Worm (Caenorhabditis elegans) whole organism, young adult: Measurements from ENCODE around the gene ZK1073.2.
A peak's percentile ranks its signal among the peaks of the same experiment; 100 is the strongest.

Experiments used
- B0261.1 ChIP-seq: sonication (generic microtip); optimal IDR thresholded peaks from 2 replicates; lab custom pipeline; 2016; ENCODE audit warnings: mild to moderate bottlenecking, missing genetic modification characterization, moderate library complexity, missing compliant biosample characterization
- F39B2.1 ChIP-seq: fragments of 200-800 bp; sonication (Bioruptor generic); IDR thresholded peaks from 2 replicates; pipeline ENCODE4 v1.3.6; 2022; ENCODE audit warnings: missing genetic modification reagents, missing genetic modification characterization, missing compliant biosample characterization
- F57A8.1 ChIP-seq: fragments of 200-800 bp; sonication (Bioruptor generic); optimal IDR thresholded peaks from 2 replicates; lab custom pipeline; 2018; ENCODE audit warnings: mild to moderate bottlenecking, missing genetic modification characterization, moderate library complexity, missing compliant biosample characterization
- K11D2.4 ChIP-seq: fragments of 200-800 bp; sonication (Bioruptor generic); IDR thresholded peaks from 2 replicates; pipeline ENCODE4 v1.3.6; 2022; ENCODE audit warnings: missing genetic modification reagents, missing genetic modification characterization, missing compliant biosample characterization
- T07F8.4 ChIP-seq: sonication (generic microtip); optimal IDR thresholded peaks from 2 replicates; lab custom pipeline; 2016; ENCODE audit warnings: mild to moderate bottlenecking, missing genetic modification characterization, moderate library complexity, missing compliant biosample characterization
- Y53F4B.3 ChIP-seq: fragments of 200-800 bp; sonication (Bioruptor generic); IDR thresholded peaks from 2 replicates; pipeline ENCODE4 v1.3.6; 2022; ENCODE audit warnings: missing genetic modification reagents, missing genetic modification characterization, missing compliant biosample characterization
- Y56A3A.18 ChIP-seq: fragments of 200-800 bp; sonication (Bioruptor generic); IDR thresholded peaks from 2 replicates; pipeline ENCODE4 v1.3.6; 2022; ENCODE audit warnings: missing genetic modification reagents, missing genetic modification characterization, missing compliant biosample characterization
- Y67H2A.10 ChIP-seq: fragments of 200-800 bp; sonication (Bioruptor generic); conservative IDR thresholded peaks from 2 replicates; pipeline ENCODE4 v1.3.6; 2022; ENCODE audit warnings: missing genetic modification reagents, missing genetic modification characterization, missing compliant biosample characterization
- Y95B8A.8 ChIP-seq: fragments of 200-800 bp; sonication (Bioruptor generic); IDR thresholded peaks from 2 replicates; pipeline ENCODE4 v1.3.6; 2022; ENCODE audit warnings: missing genetic modification reagents, missing genetic modification characterization, missing compliant biosample characterization
- ZK185.1 ChIP-seq: sonication (generic microtip); optimal IDR thresholded peaks from 2 replicates; lab custom pipeline; 2016; ENCODE audit warnings: mild to moderate bottlenecking, missing genetic modification characterization, missing compliant biosample characterization; ENCODE audit not compliant: poor library complexity, severe bottlenecking
- akir-1 ChIP-seq: fragments of 200-800 bp; sonication (Bioruptor generic); optimal IDR thresholded peaks from 2 replicates; lab custom pipeline; 2018; ENCODE audit warnings: mild to moderate bottlenecking, missing genetic modification characterization, moderate library complexity, missing compliant biosample characterization
- ama-1 ChIP-seq, 3 experiments: fragments of 150-350 bp in 1 of 3; sonication (generic microtip) in 2 of 3; optimal IDR thresholded peaks; 2 replicates each; lab custom pipeline; 2014 to 2018; ENCODE audit warnings: missing biosample characterization in 2 of 3, missing genetic modification characterization in 2 of 3, missing genetic modification reagents in 2 of 3
- ccch-3 ChIP-seq: fragments of 200-800 bp; sonication (Bioruptor generic); optimal IDR thresholded peaks from 2 replicates; lab custom pipeline; 2018; ENCODE audit warnings: mild to moderate bottlenecking, missing genetic modification characterization, missing compliant biosample characterization
- cebp-1 ChIP-seq, 2 experiments: fragments of 200-800 bp in 1 of 2; sonication (Bioruptor generic) in 1 of 2; sonication (generic microtip) in 1 of 2; IDR thresholded peaks in 1 of 2; optimal IDR thresholded peaks in 1 of 2; 2 replicates each; pipeline versions ENCODE4 v1.3.6 to Lab custom; 2017 to 2022; ENCODE audit warnings: missing compliant biosample characterization in 2 of 2, missing genetic modification characterization in 2 of 2, mild to moderate bottlenecking in 1 of 2, missing genetic modification reagents in 1 of 2, moderate library complexity in 1 of 2
- cebp-2 ChIP-seq: fragments of 200-800 bp; sonication (Bioruptor generic); IDR thresholded peaks from 2 replicates; pipeline ENCODE4 v1.3.6; 2022; ENCODE audit warnings: missing genetic modification characterization, missing compliant biosample characterization
- ceh-100 ChIP-seq: fragments of 200-800 bp; sonication (Bioruptor generic); IDR thresholded peaks from 2 replicates; pipeline ENCODE4 v1.3.6; 2022; ENCODE audit warnings: missing genetic modification reagents, missing genetic modification characterization, missing compliant biosample characterization
- ceh-58 ChIP-seq: fragments of 200-800 bp; sonication (Bioruptor generic); IDR thresholded peaks from 2 replicates; pipeline ENCODE4 v1.3.6; 2022; ENCODE audit warnings: missing genetic modification characterization, missing compliant biosample characterization
- ceh-79 ChIP-seq: sonication (generic microtip); optimal IDR thresholded peaks from 2 replicates; lab custom pipeline; 2017; ENCODE audit warnings: mild to moderate bottlenecking, missing genetic modification characterization, missing compliant biosample characterization
- chd-7 ChIP-seq: sonication (generic microtip); optimal IDR thresholded peaks from 2 replicates; lab custom pipeline; 2016; ENCODE audit warnings: mild to moderate bottlenecking, missing genetic modification characterization, moderate library complexity, missing compliant biosample characterization
- die-1 ChIP-seq: sonication (generic microtip); optimal IDR thresholded peaks from 2 replicates; lab custom pipeline; 2016; ENCODE audit warnings: missing genotype, mild to moderate bottlenecking, missing genetic modification characterization, missing compliant biosample characterization
- dox-1 ChIP-seq: fragments of 200-800 bp; sonication (Bioruptor generic); IDR thresholded peaks from 2 replicates; pipeline ENCODE4 v1.3.6; 2022; ENCODE audit warnings: missing genetic modification reagents, missing genetic modification characterization, missing compliant biosample characterization
- efl-1 ChIP-seq: fragments of 150-350 bp; optimal IDR thresholded peaks from 2 replicates; lab custom pipeline; 2014; ENCODE audit warnings: missing biosample characterization, missing genetic modification reagents, missing genetic modification characterization
- hlh-26 ChIP-seq: fragments of 200-800 bp; sonication (Bioruptor generic); conservative IDR thresholded peaks from 2 replicates; pipeline ENCODE4 v1.3.6; 2022; ENCODE audit warnings: missing genetic modification reagents, missing genetic modification characterization, missing compliant biosample characterization
- hrde-1 ChIP-seq: sonication (generic microtip); optimal IDR thresholded peaks from 2 replicates; lab custom pipeline; 2016; ENCODE audit warnings: missing genetic modification characterization, mild to moderate bottlenecking, missing compliant biosample characterization, moderate library complexity, missing genotype, missing genetic modification reagents, borderline replicate concordance
- lag-1 ChIP-seq: fragments of 200-800 bp; sonication (Bioruptor generic); IDR thresholded peaks from 2 replicates; pipeline ENCODE4 v1.3.6; 2022; ENCODE audit warnings: missing genetic modification reagents, missing genetic modification characterization, missing compliant biosample characterization
- let-526 ChIP-seq: fragments of 200-800 bp; sonication (Bioruptor generic); IDR thresholded peaks from 2 replicates; pipeline ENCODE4 v1.3.6; 2022; ENCODE audit warnings: missing genetic modification reagents, missing genetic modification characterization, missing compliant biosample characterization
- lin-26 ChIP-seq: fragments of 200-800 bp; sonication (Bioruptor generic); IDR thresholded peaks from 2 replicates; pipeline ENCODE4 v1.3.6; 2022; ENCODE audit warnings: missing genetic modification reagents, missing genetic modification characterization, missing compliant biosample characterization
- lin-35 ChIP-seq, 3 experiments: fragments of 150-350 bp in 2 of 3; sonication (generic microtip) in 1 of 3; optimal IDR thresholded peaks; 2 replicates each; lab custom pipeline; 2014 to 2018; ENCODE audit warnings: missing biosample characterization in 3 of 3, missing genetic modification characterization in 3 of 3, missing genetic modification reagents in 3 of 3
- lir-1 ChIP-seq: fragments of 200-800 bp; sonication (Bioruptor generic); conservative IDR thresholded peaks from 2 replicates; pipeline ENCODE4 v1.3.6; 2022; ENCODE audit warnings: missing genetic modification reagents, missing genetic modification characterization, missing compliant biosample characterization
- lsl-1 ChIP-seq: fragments of 200-800 bp; sonication (Bioruptor generic); optimal IDR thresholded peaks from 2 replicates; lab custom pipeline; 2018; ENCODE audit warnings: mild to moderate bottlenecking, missing genetic modification characterization, moderate library complexity, missing compliant biosample characterization
- madf-10 ChIP-seq: sonication (generic microtip); optimal IDR thresholded peaks from 2 replicates; lab custom pipeline; 2016; ENCODE audit warnings: mild to moderate bottlenecking, missing genetic modification characterization, missing compliant biosample characterization
- madf-6 ChIP-seq: fragments of 200-800 bp; sonication (Bioruptor generic); IDR thresholded peaks from 2 replicates; pipeline ENCODE4 v1.3.6; 2022; ENCODE audit warnings: missing genetic modification reagents, missing genetic modification characterization, missing compliant biosample characterization
- madf-8 ChIP-seq: fragments of 200-800 bp; sonication (Bioruptor generic); conservative IDR thresholded peaks from 2 replicates; pipeline ENCODE4 v1.3.6; 2022; ENCODE audit warnings: missing genetic modification reagents, missing genetic modification characterization, missing compliant biosample characterization
- mel-28 ChIP-seq: sonication (generic microtip); optimal IDR thresholded peaks from 2 replicates; lab custom pipeline; 2016; ENCODE audit warnings: borderline replicate concordance, mild to moderate bottlenecking, missing genetic modification characterization, missing compliant biosample characterization
- mes-4 ChIP-seq: sonication (generic microtip); optimal IDR thresholded peaks from 2 replicates; lab custom pipeline; 2016; ENCODE audit warnings: missing genotype, missing genetic modification characterization, missing compliant biosample characterization
- nfya-1 ChIP-seq: sonication (generic microtip); optimal IDR thresholded peaks from 2 replicates; lab custom pipeline; 2017; ENCODE audit warnings: antibody characterized with exemption, missing compliant biosample characterization, missing genetic modification characterization, borderline replicate concordance; ENCODE audit not compliant: insufficient read depth
- nfya-2 ChIP-seq: fragments of 200-800 bp; sonication (Bioruptor generic); IDR thresholded peaks from 2 replicates; pipeline ENCODE4 v1.3.6; 2022; ENCODE audit warnings: missing genetic modification reagents, missing genetic modification characterization, missing compliant biosample characterization
- nhr-27 ChIP-seq: fragments of 200-800 bp; sonication (Bioruptor generic); optimal IDR thresholded peaks from 2 replicates; lab custom pipeline; 2018; ENCODE audit warnings: mild to moderate bottlenecking, missing genetic modification characterization, moderate library complexity, missing compliant biosample characterization
- nhr-80 ChIP-seq: sonication (generic microtip); optimal IDR thresholded peaks from 2 replicates; lab custom pipeline; 2016; ENCODE audit warnings: missing genetic modification characterization, missing compliant biosample characterization
- pbrm-1 ChIP-seq: fragments of 200-800 bp; sonication (Bioruptor generic); IDR thresholded peaks from 2 replicates; pipeline ENCODE4 v1.3.6; 2022; ENCODE audit warnings: missing genetic modification reagents, missing genetic modification characterization, missing compliant biosample characterization
- snpc-4 ChIP-seq, 5 experiments: fragments of 150-350 bp in 1 of 5; sonication (generic microtip) in 4 of 5; optimal IDR thresholded peaks; 2 replicates each; lab custom pipeline; 2014 to 2018; ENCODE audit warnings: missing genetic modification characterization in 5 of 5, missing biosample characterization in 3 of 5, antibody characterized with exemption in 2 of 5, mild to moderate bottlenecking in 2 of 5, missing compliant biosample characterization in 2 of 5, missing genotype in 2 of 5, moderate library complexity in 2 of 5, missing genetic modification reagents in 1 of 5
- sptf-2 ChIP-seq: fragments of 200-800 bp; sonication (Bioruptor generic); optimal IDR thresholded peaks from 2 replicates; lab custom pipeline; 2018; ENCODE audit warnings: mild to moderate bottlenecking, missing genetic modification characterization, missing compliant biosample characterization
- tlf-1 ChIP-seq: fragments of 200-800 bp; sonication (Bioruptor generic); optimal IDR thresholded peaks from 2 replicates; lab custom pipeline; 2018; ENCODE audit warnings: mild to moderate bottlenecking, missing genetic modification characterization, missing compliant biosample characterization
- unc-130 ChIP-seq: sonication (generic microtip); optimal IDR thresholded peaks from 2 replicates; lab custom pipeline; 2016; ENCODE audit warnings: missing genetic modification reagents, missing genetic modification characterization, missing compliant biosample characterization
- unc-62 ChIP-seq: fragments of 150-350 bp; optimal IDR thresholded peaks from 2 replicates; lab custom pipeline; 2014; ENCODE audit warnings: missing biosample characterization, missing genetic modification reagents, missing genetic modification characterization
- xnd-1 ChIP-seq: sonication (generic microtip); optimal IDR thresholded peaks from 2 replicates; lab custom pipeline; 2016; ENCODE audit warnings: missing genotype, missing genetic modification reagents, missing genetic modification characterization, missing compliant biosample characterization
- ztf-18 ChIP-seq: sonication (generic microtip); optimal IDR thresholded peaks from 2 replicates; lab custom pipeline; 2016; ENCODE audit warnings: missing genotype, mild to moderate bottlenecking, missing genetic modification characterization, missing compliant biosample characterization

Gene ZK1073.2

ce11 chrX:16131044-16131443 is 27.5 kb downstream of the ZK1073.2 start (continued):
- TF ChIP-seq Y53F4B.3 (GFP tag; lab: Robert Waterston, UW) (no peak), tlf-1 (GFP tag; lab: Kevin White, UChicago) (no peak), nfya-1 (no peak), lir-1 (GFP tag; lab: Robert Waterston, UW) (no peak), nhr-80 (tag; lab: Kevin White, UChicago) (peak; percentile 72), hrde-1 (no peak), snpc-4 (GFP tag; optimal IDR thresholded peaks at IDR 0.05; lab: Kevin White, UChicago) (no peak), snpc-4 (tag; optimal IDR thresholded peaks at IDR 0.05; lab: Kevin White, UChicago) (peak in 1 of 4 experiments; percentile 34), xnd-1 (tag; lab: Kevin White, UChicago) (no peak), madf-10 (tag; lab: Kevin White, UChicago) (no peak), Y56A3A.18 (GFP tag; lab: Robert Waterston, UW) (no peak), ZK185.1 (tag; lab: Kevin White, UChicago) (peak; percentile 13), cebp-1 (GFP tag; IDR thresholded peaks at IDR 0.05; lab: Robert Waterston, UW) (no peak; the same call in 1 of the 2 replicates), cebp-1 (tag; optimal IDR thresholded peaks at IDR 0.05; lab: Kevin White, UChicago) (peak; percentile 75), nfya-2 (no peak), T07F8.4 (tag; lab: Kevin White, UChicago) (no peak), mes-4 (no peak), ccch-3 (GFP tag; lab: Kevin White, UChicago) (no peak), akir-1 (GFP tag; lab: Kevin White, UChicago) (no peak), F39B2.1 (GFP tag; lab: Robert Waterston, UW) (no peak), unc-130 (no peak), lin-35 (GFP tag; optimal IDR thresholded peaks at IDR 0.05; lab: Kevin White, UChicago) (no peak), unc-62 (no peak), cebp-2 (GFP tag; lab: Robert Waterston, UW) (no peak), lin-26 (no peak), ama-1 (optimal IDR thresholded peaks at IDR 0.05; lab: Kevin White, UChicago) (no peak), ama-1 (GFP tag; optimal IDR thresholded peaks at IDR 0.05; lab: Kevin White, UChicago) (no peak), B0261.1 (tag; lab: Kevin White, UChicago) (no peak), ceh-79 (tag; lab: Kevin White, UChicago) (no peak), chd-7 (tag; lab: Kevin White, UChicago) (no peak), madf-6 (GFP tag; lab: Robert Waterston, UW) (no peak), lsl-1 (GFP tag; lab: Kevin White, UChicago) (no peak), ztf-18 (tag; lab: Kevin White, UChicago) (no peak), let-526 (no peak), Y67H2A.10 (GFP tag; lab: Robert Waterston, UW) (no peak), F57A8.1 (no peak), Y95B8A.8 (GFP tag; lab: Robert Waterston, UW) (peak; percentile 41; the same call in 1 of the 2 replicates), efl-1 (GFP tag; lab: Kevin White, UChicago) (no peak), ceh-58 (no peak), die-1 (no peak), K11D2.4 (GFP tag; lab: Robert Waterston, UW) (no peak), dox-1 (GFP tag; lab: Robert Waterston, UW) (peak; percentile 54), hlh-26 (GFP tag; lab: Robert Waterston, UW) (no peak), pbrm-1 (GFP tag; lab: Robert Waterston, UW) (no peak), nhr-27 (no peak), madf-8 (no peak), lag-1 (no peak), ceh-100 (no peak), mel-28 (tag; lab: Kevin White, UChicago) (no peak), sptf-2 (GFP tag; lab: Kevin White, UChicago) (no peak)
